Worm (Caenorhabditis elegans) whole organism, L1 larva: ENCODE measurements around the gene T25E12.16.

Experiments
- C34B4.2 ChIP-seq: sonication (generic microtip); optimal IDR thresholded peaks from 2 replicates; lab custom pipeline; 2017; ENCODE audit warnings: mild to moderate bottlenecking, missing genetic modification characterization, missing compliant biosample characterization
- alr-1 ChIP-seq: fragments of 200-800 bp; sonication (Bioruptor generic); optimal IDR thresholded peaks from 2 replicates; lab custom pipeline; 2018; ENCODE audit warnings: borderline replicate concordance, mild to moderate bottlenecking, missing genetic modification characterization, missing compliant biosample characterization
- blmp-1 ChIP-seq: fragments of 150-350 bp; optimal IDR thresholded peaks from 2 replicates; lab custom pipeline; 2014; ENCODE audit warnings: missing biosample characterization, missing genetic modification characterization
- ceh-88 ChIP-seq: fragments of 200-800 bp; sonication (Bioruptor generic); IDR thresholded peaks from 2 replicates; pipeline ENCODE4 v1.3.6; 2022; ENCODE audit warnings: missing genetic modification characterization, missing compliant biosample characterization
- ceh-90 ChIP-seq: sonication (generic microtip); optimal IDR thresholded peaks from 2 replicates; lab custom pipeline; 2016; ENCODE audit warnings: missing genetic modification characterization, missing compliant biosample characterization
- ces-1 ChIP-seq: fragments of 150-350 bp; optimal IDR thresholded peaks from 2 replicates; lab custom pipeline; 2014; ENCODE audit warnings: missing biosample characterization, missing genetic modification reagents, missing genetic modification characterization
- efl-1 ChIP-seq, 4 experiments: fragments of 150-350 bp; optimal IDR thresholded peaks in 3 of 4; peaks in 1 of 4; 1 replicate in 1 of 4; 2 replicates in 3 of 4; lab custom pipeline; 2014; ENCODE audit warnings: missing biosample characterization in 2 of 4, missing genetic modification characterization in 2 of 4, missing genetic modification reagents in 2 of 4
- elt-2 ChIP-seq: sonication (generic microtip); optimal IDR thresholded peaks from 2 replicates; lab custom pipeline; 2016; ENCODE audit warnings: missing genetic modification characterization, mild to moderate bottlenecking, inconsistent platforms, missing compliant biosample characterization, missing genetic modification reagents
- elt-3 ChIP-seq, 6 experiments: fragments of 150-350 bp in 1 of 6; sonication (generic microtip); optimal IDR thresholded peaks; 2 replicates each; lab custom pipeline; 2017 to 2018; ENCODE audit warnings: missing biosample characterization in 6 of 6, missing genetic modification characterization in 6 of 6, inconsistent platforms in 1 of 6
- fkh-10 ChIP-seq: sonication (generic microtip); optimal IDR thresholded peaks from 2 replicates; lab custom pipeline; 2017; ENCODE audit warnings: missing biosample characterization, missing genetic modification reagents, missing genetic modification characterization
- grh-1 ChIP-seq: fragments of 200-800 bp; sonication (Bioruptor generic); IDR thresholded peaks from 2 replicates; pipeline ENCODE4 v1.3.6; 2022; ENCODE audit warnings: missing genetic modification reagents, missing genetic modification characterization, missing compliant biosample characterization
- hlh-17 ChIP-seq: fragments of 200-800 bp; sonication (Bioruptor generic); optimal IDR thresholded peaks from 2 replicates; lab custom pipeline; 2018; ENCODE audit warnings: missing genetic modification characterization, mild to moderate bottlenecking, missing compliant biosample characterization, moderate library complexity, borderline replicate concordance
- lin-14 ChIP-seq: fragments of 200-800 bp; sonication (Bioruptor generic); optimal IDR thresholded peaks from 2 replicates; lab custom pipeline; 2018; ENCODE audit warnings: mild to moderate bottlenecking, missing genetic modification characterization, moderate library complexity, missing compliant biosample characterization
- lin-15B ChIP-seq: fragments of 150-350 bp; sonication (generic microtip); optimal IDR thresholded peaks from 3 replicates; lab custom pipeline; 2014; ENCODE audit warnings: missing biosample characterization, missing genetic modification characterization
- lin-35 ChIP-seq, 2 experiments: fragments of 150-350 bp; optimal IDR thresholded peaks; 2 replicates each; lab custom pipeline; 2014; ENCODE audit warnings: missing biosample characterization in 2 of 2, missing genetic modification characterization in 2 of 2, missing genetic modification reagents in 2 of 2
- lsy-2 ChIP-seq, 2 experiments: fragments of 150-350 bp; optimal IDR thresholded peaks; 2 replicates each; lab custom pipeline; 2014; ENCODE audit warnings: missing biosample characterization in 2 of 2, missing genetic modification characterization in 2 of 2
- mab-9 ChIP-seq: fragments of 200-800 bp; sonication (Bioruptor generic); IDR thresholded peaks from 2 replicates; pipeline ENCODE4 v1.3.6; 2022; ENCODE audit warnings: missing genetic modification reagents, missing genetic modification characterization, missing compliant biosample characterization
- mdl-1 ChIP-seq, 2 experiments: fragments of 150-350 bp; optimal IDR thresholded peaks; 2 replicates each; lab custom pipeline; 2014 to 2017; ENCODE audit warnings: missing biosample characterization in 2 of 2, missing genetic modification characterization in 2 of 2, inconsistent platforms in 1 of 2
- mep-1 ChIP-seq: fragments of 150-350 bp; optimal IDR thresholded peaks from 2 replicates; lab custom pipeline; 2014; ENCODE audit warnings: missing biosample characterization, missing genetic modification characterization
- nhr-19 ChIP-seq: fragments of 200-800 bp; sonication (Bioruptor generic); conservative IDR thresholded peaks from 2 replicates; pipeline ENCODE4 v1.3.6; 2022; ENCODE audit warnings: missing genetic modification characterization, missing compliant biosample characterization
- nhr-20 ChIP-seq: sonication (generic microtip); optimal IDR thresholded peaks from 2 replicates; lab custom pipeline; 2016; ENCODE audit warnings: mild to moderate bottlenecking, missing genetic modification characterization, missing compliant biosample characterization
- nhr-237 ChIP-seq: fragments of 150-350 bp; optimal IDR thresholded peaks from 2 replicates; lab custom pipeline; 2014; ENCODE audit warnings: missing biosample characterization, missing genetic modification characterization
- nhr-71 ChIP-seq: sonication (generic microtip); optimal IDR thresholded peaks from 2 replicates; lab custom pipeline; 2016; ENCODE audit warnings: mild to moderate bottlenecking, missing genetic modification characterization, moderate library complexity, missing compliant biosample characterization
- nhr-84 ChIP-seq: sonication (generic microtip); optimal IDR thresholded peaks from 2 replicates; lab custom pipeline; 2017; ENCODE audit warnings: missing biosample characterization, missing genetic modification characterization
- nhr-85 ChIP-seq: sonication (generic microtip); peaks from one replicate; lab custom pipeline; 2016; ENCODE audit warnings: missing genetic modification characterization, inconsistent platforms, missing compliant biosample characterization
- nhr-90 ChIP-seq: sonication (generic microtip); optimal IDR thresholded peaks from 2 replicates; lab custom pipeline; 2016; ENCODE audit warnings: mild to moderate bottlenecking, missing genetic modification characterization, missing compliant biosample characterization; ENCODE audit not compliant: poor library complexity
- pqm-1 ChIP-seq: sonication (generic microtip); optimal IDR thresholded peaks from 3 replicates; lab custom pipeline; 2017; ENCODE audit warnings: missing biosample characterization, missing genetic modification characterization
- rnt-1 ChIP-seq: sonication (generic microtip); optimal IDR thresholded peaks from 2 replicates; lab custom pipeline; 2016; ENCODE audit warnings: mild to moderate bottlenecking, missing genetic modification characterization, moderate library complexity, missing compliant biosample characterization
- skn-1 ChIP-seq: fragments of 150-350 bp; optimal IDR thresholded peaks from 2 replicates; lab custom pipeline; 2014; ENCODE audit warnings: missing biosample characterization, missing genetic modification characterization
- snu-23 ChIP-seq: sonication (generic microtip); optimal IDR thresholded peaks from 2 replicates; lab custom pipeline; 2016; ENCODE audit warnings: missing genetic modification characterization, missing compliant biosample characterization
- tbx-2 ChIP-seq: sonication (generic microtip); optimal IDR thresholded peaks from 2 replicates; lab custom pipeline; 2016; ENCODE audit warnings: missing genetic modification characterization, missing compliant biosample characterization
- unc-130 ChIP-seq: fragments of 150-350 bp; optimal IDR thresholded peaks from 2 replicates; lab custom pipeline; 2017; ENCODE audit warnings: missing biosample characterization, missing genetic modification characterization, inconsistent platforms
- unc-30 ChIP-seq: sonication (generic microtip); optimal IDR thresholded peaks from 2 replicates; lab custom pipeline; 2017; ENCODE audit warnings: missing biosample characterization, missing genetic modification characterization
- unc-62 ChIP-seq: fragments of 150-350 bp; optimal IDR thresholded peaks from 2 replicates; lab custom pipeline; 2014; ENCODE audit warnings: missing biosample characterization, missing genetic modification reagents, missing genetic modification characterization
- unc-86 ChIP-seq: sonication (generic microtip); optimal IDR thresholded peaks from 2 replicates; lab custom pipeline; 2016; ENCODE audit warnings: missing genetic modification characterization, missing compliant biosample characterization
- zag-1 ChIP-seq: fragments of 150-350 bp; optimal IDR thresholded peaks from 2 replicates; lab custom pipeline; 2014; ENCODE audit warnings: missing biosample characterization, missing genetic modification characterization
- zip-4 ChIP-seq: fragments of 200-800 bp; sonication (Bioruptor generic); optimal IDR thresholded peaks from 2 replicates; lab custom pipeline; 2018; ENCODE audit warnings: mild to moderate bottlenecking, missing genetic modification characterization, moderate library complexity, missing compliant biosample characterization
- ztf-11 ChIP-seq, 2 experiments: sonication (generic microtip); optimal IDR thresholded peaks; 2 replicates each; lab custom pipeline; 2016 to 2017; ENCODE audit warnings: missing genetic modification characterization in 2 of 2, missing biosample characterization in 1 of 2, missing compliant biosample characterization in 1 of 2
- ztf-4 ChIP-seq: fragments of 150-350 bp; optimal IDR thresholded peaks from 2 replicates; lab custom pipeline; 2014; ENCODE audit warnings: missing biosample characterization, missing genetic modification characterization

The T25E12.16 gene

DNA sequence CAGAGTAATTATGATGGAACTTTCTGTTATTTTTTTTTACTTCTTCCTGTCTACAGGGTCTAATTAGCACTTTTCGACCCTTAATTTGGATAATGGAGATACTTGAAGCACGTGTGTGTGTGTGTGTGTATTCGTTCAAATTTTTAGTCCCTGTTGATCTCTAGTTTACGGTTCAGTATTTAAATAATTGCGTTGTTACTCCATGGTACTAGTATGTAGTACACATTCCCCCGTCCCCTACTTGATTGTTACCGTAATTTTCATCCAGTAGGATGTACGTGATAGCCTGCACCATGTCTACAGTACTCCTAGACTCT lies 45.7 kb upstream of the T25E12.16 start:
- no peak for TF ChIP-seq ceh-90
- TF ChIP-seq lin-35 (GFP tag; optimal IDR thresholded peaks at IDR 0.05; lab: Kevin White, UChicago): no peak
- no peak for TF ChIP-seq alr-1 (tag; lab: Kevin White, UChicago)
- no peak for TF ChIP-seq unc-130 (tag; lab: Kevin White, UChicago)
- TF ChIP-seq efl-1 (optimal IDR thresholded peaks at IDR 0.05; lab: Kevin White, UChicago): no peak
- no peak for TF ChIP-seq efl-1 (GFP tag; optimal IDR thresholded peaks at IDR 0.05 in 1 of 2; lab: Kevin White, UChicago)
- TF ChIP-seq nhr-237 (tag; lab: Kevin White, UChicago): no peak
- no peak for TF ChIP-seq pqm-1
- TF ChIP-seq hlh-17 (GFP tag; lab: Kevin White, UChicago): no peak
- TF ChIP-seq rnt-1 (tag; lab: Kevin White, UChicago): no peak
- no peak for TF ChIP-seq ztf-4 (tag; lab: Kevin White, UChicago)
- no peak for TF ChIP-seq grh-1 (GFP tag; lab: Robert Waterston, UW)
- no peak for TF ChIP-seq nhr-84
- TF ChIP-seq ces-1: no peak
- no peak for TF ChIP-seq elt-2 (tag; lab: Kevin White, UChicago)
- no peak for TF ChIP-seq mab-9 (GFP tag; lab: Robert Waterston, UW)
- TF ChIP-seq nhr-20 (tag; lab: Kevin White, UChicago): no peak
- no peak for TF ChIP-seq unc-30
- TF ChIP-seq unc-86 (tag; lab: Kevin White, UChicago): no peak
- no peak for TF ChIP-seq fkh-10 (GFP tag; lab: Kevin White, UChicago)
- TF ChIP-seq mdl-1 (tag; optimal IDR thresholded peaks at IDR 0.05; lab: Kevin White, UChicago): no peak

DNA sequence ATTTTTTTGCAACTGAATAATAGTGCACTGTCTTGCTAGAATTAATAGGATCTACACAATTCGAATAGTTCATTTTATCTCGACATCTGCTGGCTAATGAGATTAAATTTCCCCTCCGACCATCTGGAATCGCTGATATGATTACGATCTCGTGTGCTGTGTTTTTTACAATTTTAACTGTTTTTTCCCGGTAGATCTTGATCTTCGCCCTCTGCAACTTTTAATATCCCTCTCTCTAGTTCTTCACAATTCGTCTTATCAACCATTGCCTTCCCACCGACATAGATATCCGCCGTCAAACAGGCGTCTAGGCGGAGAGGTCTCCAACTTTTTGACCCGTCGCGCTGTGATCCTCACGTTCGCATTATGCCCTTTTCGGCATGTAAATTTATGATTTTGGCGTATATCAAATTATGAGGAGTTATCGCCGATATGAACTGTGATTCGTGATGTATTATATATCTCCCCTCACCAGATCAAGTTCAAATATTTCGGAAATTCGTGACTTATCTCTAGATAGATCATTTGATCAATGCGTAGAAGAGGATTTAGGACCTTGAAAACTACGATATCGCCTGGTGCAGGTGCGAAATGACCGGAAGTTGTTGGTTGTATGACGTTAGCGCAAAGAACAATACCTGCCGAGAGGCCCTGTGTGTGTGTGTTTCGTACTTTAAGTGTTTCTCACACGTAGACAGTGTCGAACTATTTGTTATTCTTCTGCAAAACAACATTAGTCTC lies 45.1 kb upstream of the T25E12.16 start:
- TF ChIP-seq lin-14 (GFP tag; lab: Kevin White, UChicago) (peak; percentile 79), nhr-90 (tag; lab: Kevin White, UChicago) (peak; percentile 43), unc-130 (tag; lab: Kevin White, UChicago) (peak; percentile 8), ztf-11 (tag; optimal IDR thresholded peaks at IDR 0.05; lab: Kevin White, UChicago) (no peak), lin-15B (tag; lab: Kevin White, UChicago) (no peak), blmp-1 (peak; percentile 53), zag-1 (tag; lab: Kevin White, UChicago) (no peak), skn-1 (no peak), nhr-20 (tag; lab: Kevin White, UChicago) (peak; percentile 77), nhr-85 (tag; lab: Kevin White, UChicago) (peak; percentile 95), C34B4.2 (tag; lab: Kevin White, UChicago) (no peak), efl-1 (optimal IDR thresholded peaks at IDR 0.05; lab: Kevin White, UChicago) (no peak), efl-1 (GFP tag; optimal IDR thresholded peaks at IDR 0.05 in 1 of 2; lab: Kevin White, UChicago) (peak in 1 of 2 experiments; percentile 23), nhr-71 (tag; lab: Kevin White, UChicago) (peak; percentile 67), unc-62 (GFP tag; lab: Kevin White, UChicago) (no peak), snu-23 (GFP tag; lab: Kevin White, UChicago) (peak; percentile 32), nhr-19 (GFP tag; lab: Robert Waterston, UW) (peak; percentile 45; the same call in 1 of the 2 replicates), zip-4 (GFP tag; lab: Kevin White, UChicago) (no peak), elt-3 (tag; optimal IDR thresholded peaks at IDR 0.05; lab: Kevin White, UChicago) (peak in 5 of 6 experiments; percentile 11 to 70 (median 59)), lsy-2 (tag; optimal IDR thresholded peaks at IDR 0.05; lab: Kevin White, UChicago) (peak in 1 of 2 experiments; percentile 26), unc-30 (no peak), mab-9 (GFP tag; lab: Robert Waterston, UW) (no peak), tbx-2 (tag; lab: Kevin White, UChicago) (peak; percentile 4)
- TF ChIP-seq, all 84 proteins: peak for 13

DNA sequence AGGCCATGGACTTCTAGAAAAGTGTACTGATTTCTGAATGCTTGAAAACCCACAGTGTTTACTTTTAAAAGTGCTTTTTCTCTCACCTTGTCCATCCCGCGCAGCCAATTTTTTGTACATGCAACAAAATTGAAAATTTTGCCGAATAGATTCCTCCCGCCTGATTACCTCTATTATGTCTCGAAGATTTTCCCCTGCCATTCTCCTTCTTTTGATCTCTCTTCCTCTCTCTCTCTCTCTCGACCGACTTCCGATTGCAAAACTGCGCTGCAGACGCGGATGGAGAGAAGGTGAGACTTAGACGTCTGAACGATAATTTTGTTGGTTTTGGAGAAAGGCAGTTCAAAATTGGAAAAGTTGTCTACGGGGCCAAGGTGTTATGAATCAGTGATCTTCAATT lies 40.8 kb upstream of the T25E12.16 start:
- TF ChIP-seq mep-1 (tag; lab: Kevin White, UChicago) (peak; percentile 45), mdl-1 (tag; optimal IDR thresholded peaks at IDR 0.05; lab: Kevin White, UChicago) (no peak), elt-3 (tag; optimal IDR thresholded peaks at IDR 0.05; lab: Kevin White, UChicago) (peak in 1 of 6 experiments; percentile 37), nhr-85 (tag; lab: Kevin White, UChicago) (peak; percentile 53), blmp-1 (peak; percentile 91), ceh-88 (GFP tag; lab: Robert Waterston, UW) (no peak), lin-14 (GFP tag; lab: Kevin White, UChicago) (peak; percentile 52)
- TF ChIP-seq, all 84 proteins: peak for 5
